Worm (Caenorhabditis elegans) whole organism, young adult: ENCODE measurements around the gene arrd-13.

Experiments used
- F49E8.2 ChIP-seq: sonication (generic microtip); optimal IDR thresholded peaks from 3 replicates; lab custom pipeline; 2017; ENCODE audit warnings: missing genetic modification characterization, mild to moderate bottlenecking, missing compliant biosample characterization, antibody characterized with exemption, moderate library complexity; ENCODE audit not compliant: insufficient read depth
- F57C9.4 ChIP-seq: sonication (generic microtip); optimal IDR thresholded peaks from 2 replicates; lab custom pipeline; 2017; ENCODE audit warnings: mild to moderate bottlenecking, missing genetic modification characterization, missing compliant biosample characterization
- Y67H2A.10 ChIP-seq: fragments of 200-800 bp; sonication (Bioruptor generic); conservative IDR thresholded peaks from 2 replicates; pipeline ENCODE4 v1.3.6; 2022; ENCODE audit warnings: missing genetic modification reagents, missing genetic modification characterization, missing compliant biosample characterization
- akir-1 ChIP-seq: fragments of 200-800 bp; sonication (Bioruptor generic); optimal IDR thresholded peaks from 2 replicates; lab custom pipeline; 2018; ENCODE audit warnings: mild to moderate bottlenecking, missing genetic modification characterization, moderate library complexity, missing compliant biosample characterization
- atf-7 ChIP-seq: sonication (generic microtip); optimal IDR thresholded peaks from 2 replicates; lab custom pipeline; 2017; ENCODE audit warnings: mild to moderate bottlenecking, missing genetic modification characterization, missing compliant biosample characterization
- ceh-100 ChIP-seq: fragments of 200-800 bp; sonication (Bioruptor generic); IDR thresholded peaks from 2 replicates; pipeline ENCODE4 v1.3.6; 2022; ENCODE audit warnings: missing genetic modification reagents, missing genetic modification characterization, missing compliant biosample characterization
- egl-44 ChIP-seq: fragments of 200-800 bp; sonication (Bioruptor generic); IDR thresholded peaks from 2 replicates; pipeline ENCODE4 v1.3.6; 2022; ENCODE audit warnings: missing genetic modification reagents, missing genetic modification characterization, missing compliant biosample characterization
- ekl-4 ChIP-seq: fragments of 200-800 bp; sonication (Bioruptor generic); IDR thresholded peaks from 2 replicates; pipeline ENCODE4 v1.3.6; 2022; ENCODE audit warnings: missing genetic modification reagents, missing genetic modification characterization, missing compliant biosample characterization
- lin-54 ChIP-seq: fragments of 200-800 bp; sonication (Bioruptor generic); optimal IDR thresholded peaks from 2 replicates; lab custom pipeline; 2018; ENCODE audit warnings: mild to moderate bottlenecking, missing genetic modification characterization, missing compliant biosample characterization
- tlf-1 ChIP-seq: fragments of 200-800 bp; sonication (Bioruptor generic); optimal IDR thresholded peaks from 2 replicates; lab custom pipeline; 2018; ENCODE audit warnings: mild to moderate bottlenecking, missing genetic modification characterization, missing compliant biosample characterization
- unc-62 ChIP-seq: fragments of 150-350 bp; optimal IDR thresholded peaks from 2 replicates; lab custom pipeline; 2014; ENCODE audit warnings: missing biosample characterization, missing genetic modification reagents, missing genetic modification characterization

- no peak for TF ChIP-seq egl-44
- TF ChIP-seq akir-1 (GFP tag; lab: Kevin White, UChicago), result no peak
- no peak for TF ChIP-seq F49E8.2
- TF ChIP-seq tlf-1, result no peak
- TF ChIP-seq unc-62 (GFP tag; lab: Kevin White, UChicago), result no peak
- TF ChIP-seq F57C9.4 (tag; lab: Kevin White, UChicago), result no peak
- no peak for TF ChIP-seq ekl-4 (GFP tag; lab: Robert Waterston, UW)
- TF ChIP-seq Y67H2A.10 (GFP tag; lab: Robert Waterston, UW), result no peak
- no peak for TF ChIP-seq lin-54 (GFP tag; lab: Kevin White, UChicago)
- TF ChIP-seq atf-7, result no peak
- no peak for TF ChIP-seq ceh-100 (GFP tag; lab: Robert Waterston, UW)
Observed at ce11 chrII:13763009-13763468, 4.8 kb downstream of the arrd-13 start, which contains the start of gene arrd-11.
